Worm (Caenorhabditis elegans) whole organism, mixed stage, embryonic: Measurements from ENCODE around the gene vps-54.

Experiments used
- mep-1 ChIP-seq: fragments of 150-350 bp; optimal IDR thresholded peaks from 2 replicates; lab custom pipeline; 2017; ENCODE audit warnings: missing biosample characterization, missing genetic modification reagents, missing genetic modification characterization, inconsistent platforms
- nhr-76 ChIP-seq: sonication (generic microtip); optimal IDR thresholded peaks from 2 replicates; lab custom pipeline; 2017; ENCODE audit warnings: missing biosample characterization, missing genetic modification characterization
- unc-62 ChIP-seq: fragments of 150-350 bp; optimal IDR thresholded peaks from 2 replicates; lab custom pipeline; 2014; ENCODE audit warnings: missing biosample characterization, missing genetic modification reagents, missing genetic modification characterization

DNA sequence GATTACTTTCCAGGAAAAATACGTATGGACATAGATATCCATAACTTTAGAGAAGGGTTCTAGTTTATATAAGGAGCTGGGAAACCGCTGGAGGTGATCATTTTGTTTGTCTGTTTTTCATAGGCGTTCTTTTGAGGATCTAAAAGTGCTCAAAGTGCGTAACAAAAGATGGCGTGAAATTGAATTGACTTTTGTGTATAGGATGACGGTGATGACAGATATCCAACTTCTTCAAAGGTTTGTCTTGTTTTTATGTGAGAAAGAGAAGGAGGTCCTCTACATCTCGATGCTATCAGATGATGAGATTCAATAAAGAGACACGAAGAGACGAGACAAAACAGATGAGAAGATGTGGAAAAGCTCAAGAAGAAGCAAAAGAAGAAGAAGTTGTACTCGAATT lies 59.5 kb downstream of the vps-54 start:
- no peak for TF ChIP-seq mep-1 (tag; lab: Kevin White, UChicago)
- no peak for TF ChIP-seq nhr-76 (tag; lab: Kevin White, UChicago)
- TF ChIP-seq unc-62 (GFP tag; lab: Kevin White, UChicago): no peak
